Worm (Caenorhabditis elegans): ENCODE results near the gene F31E3.12.

The F31E3.12 gene

ce11 chrIII:6992496-6992895 is 23.3 kb downstream of the F31E3.12 start:
- TF ChIP-seq elt-1 (tag; optimal IDR thresholded peaks at IDR 0.05; ENCODE audit: borderline replicate concordance, insufficient read depth) (no peak), nhr-237 (tag; optimal IDR thresholded peaks at IDR 0.05) (no peak), flh-1 (GFP tag; optimal IDR thresholded peaks at IDR 0.05) (no peak), bed-3 (GFP tag; optimal IDR thresholded peaks at IDR 0.05) (no peak), nhr-76 (tag; optimal IDR thresholded peaks at IDR 0.05) (no peak), ceh-39 (tag; optimal IDR thresholded peaks at IDR 0.05) (no peak), lin-13 (tag; optimal IDR thresholded peaks at IDR 0.05) (no peak), lin-32 (GFP tag; optimal IDR thresholded peaks at IDR 0.05) (no peak), nhr-12 (tag; optimal IDR thresholded peaks at IDR 0.05) (no peak), elt-3 (tag; optimal IDR thresholded peaks at IDR 0.05) (no peak)

- TF ChIP-seq nhr-237 (tag; optimal IDR thresholded peaks at IDR 0.05) (no peak), ces-1 (GFP tag; optimal IDR thresholded peaks at IDR 0.05) (no peak), ham-2 (GFP tag; optimal IDR thresholded peaks at IDR 0.05) (no peak), nhr-76 (tag; optimal IDR thresholded peaks at IDR 0.05) (no peak), hlh-1 (tag; optimal IDR thresholded peaks at IDR 0.05) (no peak), mep-1 (tag; optimal IDR thresholded peaks at IDR 0.05) (no peak), elt-1 (tag; optimal IDR thresholded peaks at IDR 0.05; ENCODE audit: borderline replicate concordance, insufficient read depth) (no peak), unc-39 (tag; optimal IDR thresholded peaks at IDR 0.05) (no peak), nhr-2 (tag; optimal IDR thresholded peaks at IDR 0.05) (no peak), ztf-11 (tag; optimal IDR thresholded peaks at IDR 0.05) (no peak), blmp-1 (tag; optimal IDR thresholded peaks at IDR 0.05) (no peak), tbx-8 (GFP tag; optimal IDR thresholded peaks at IDR 0.05) (no peak), zip-8 (tag; optimal IDR thresholded peaks at IDR 0.05) (no peak), unc-120 (tag; optimal IDR thresholded peaks at IDR 0.05; ENCODE audit: poor library complexity, severe bottlenecking) (no peak), sem-2 (GFP tag; optimal IDR thresholded peaks at IDR 0.05) (no peak), unc-62 (GFP tag; optimal IDR thresholded peaks at IDR 0.05) (no peak), lin-32 (GFP tag; optimal IDR thresholded peaks at IDR 0.05) (no peak), mab-5 (tag; optimal IDR thresholded peaks at IDR 0.05) (no peak), ceh-83 (GFP tag; optimal IDR thresholded peaks at IDR 0.05) (no peak), cnd-1 (tag; optimal IDR thresholded peaks at IDR 0.05) (no peak)
Observed at ce11 chrIII:6993179-6993578, 24.0 kb downstream of the F31E3.12 start.

ce11 chrIII:7002143-7002542 is 33.0 kb downstream of the F31E3.12 start:
- no peak for TF ChIP-seq zip-8 (tag; optimal IDR thresholded peaks at IDR 0.05)
- TF ChIP-seq nhr-28 (tag; optimal IDR thresholded peaks at IDR 0.05): no peak
- no peak for TF ChIP-seq lsy-2 (tag; optimal IDR thresholded peaks at IDR 0.05)
- TF ChIP-seq elt-1 (tag; optimal IDR thresholded peaks at IDR 0.05; ENCODE audit: borderline replicate concordance, insufficient read depth): no peak
- no peak for TF ChIP-seq cnd-1 (tag; optimal IDR thresholded peaks at IDR 0.05)
- no peak for TF ChIP-seq nhr-2 (tag; optimal IDR thresholded peaks at IDR 0.05)
- TF ChIP-seq mls-2 (tag; optimal IDR thresholded peaks at IDR 0.05): no peak
- no peak for TF ChIP-seq ceh-43 (GFP tag; optimal IDR thresholded peaks at IDR 0.05)
- TF ChIP-seq ces-1 (GFP tag; optimal IDR thresholded peaks at IDR 0.05): no peak
- TF ChIP-seq flh-1 (GFP tag; optimal IDR thresholded peaks at IDR 0.05): no peak
- TF ChIP-seq ceh-83 (GFP tag; optimal IDR thresholded peaks at IDR 0.05): no peak
- TF ChIP-seq sptf-1 (tag; optimal IDR thresholded peaks at IDR 0.05): no peak
- TF ChIP-seq hlh-1 (tag; optimal IDR thresholded peaks at IDR 0.05): no peak
- no peak for TF ChIP-seq lin-13 (tag; optimal IDR thresholded peaks at IDR 0.05)

- TF ChIP-seq sem-2 (GFP tag; optimal IDR thresholded peaks at IDR 0.05): no peak
- TF ChIP-seq ceh-39 (tag; optimal IDR thresholded peaks at IDR 0.05): no peak
- no peak for TF ChIP-seq elt-1 (tag; optimal IDR thresholded peaks at IDR 0.05; ENCODE audit: borderline replicate concordance, insufficient read depth)
- TF ChIP-seq blmp-1 (tag; optimal IDR thresholded peaks at IDR 0.05): no peak
- TF ChIP-seq ham-2 (GFP tag; optimal IDR thresholded peaks at IDR 0.05): no peak
Observed at ce11 chrIII:7005350-7005749, 36.2 kb downstream of the F31E3.12 start, which contains the start of gene C06E8.5. Gene C06E8.5 (minus strand): TSS chrIII:7005450.

- TF ChIP-seq unc-62 (GFP tag; optimal IDR thresholded peaks at IDR 0.05) (no peak), elt-3 (tag; optimal IDR thresholded peaks at IDR 0.05) (no peak), bed-3 (GFP tag; optimal IDR thresholded peaks at IDR 0.05) (no peak), lin-13 (tag; optimal IDR thresholded peaks at IDR 0.05) (no peak), nhr-12 (tag; optimal IDR thresholded peaks at IDR 0.05) (no peak), ceh-83 (GFP tag; optimal IDR thresholded peaks at IDR 0.05) (no peak), sem-2 (GFP tag; optimal IDR thresholded peaks at IDR 0.05) (no peak), drap-1 (GFP tag; optimal IDR thresholded peaks at IDR 0.05) (no peak), blmp-1 (tag; optimal IDR thresholded peaks at IDR 0.05) (no peak), ceh-39 (tag; optimal IDR thresholded peaks at IDR 0.05) (no peak), elt-1 (tag; optimal IDR thresholded peaks at IDR 0.05; ENCODE audit: borderline replicate concordance, insufficient read depth) (no peak), sptf-1 (tag; optimal IDR thresholded peaks at IDR 0.05) (no peak), ces-1 (GFP tag; optimal IDR thresholded peaks at IDR 0.05) (no peak), lin-32 (GFP tag; optimal IDR thresholded peaks at IDR 0.05) (no peak), hlh-1 (tag; optimal IDR thresholded peaks at IDR 0.05) (no peak), ztf-11 (tag; optimal IDR thresholded peaks at IDR 0.05) (no peak), M03D4.4 (tag; optimal IDR thresholded peaks at IDR 0.05) (no peak), lsy-2 (tag; optimal IDR thresholded peaks at IDR 0.05) (no peak)
Observed at ce11 chrIII:7008836-7009235, 39.6 kb downstream of the F31E3.12 start, which contains the start of gene lgc-38. Gene lgc-38 (plus strand): TSS chrIII:7009136.
